Fruit fly (Drosophila melanogaster): Measurements from ENCODE around the gene Snx17.

DNA sequence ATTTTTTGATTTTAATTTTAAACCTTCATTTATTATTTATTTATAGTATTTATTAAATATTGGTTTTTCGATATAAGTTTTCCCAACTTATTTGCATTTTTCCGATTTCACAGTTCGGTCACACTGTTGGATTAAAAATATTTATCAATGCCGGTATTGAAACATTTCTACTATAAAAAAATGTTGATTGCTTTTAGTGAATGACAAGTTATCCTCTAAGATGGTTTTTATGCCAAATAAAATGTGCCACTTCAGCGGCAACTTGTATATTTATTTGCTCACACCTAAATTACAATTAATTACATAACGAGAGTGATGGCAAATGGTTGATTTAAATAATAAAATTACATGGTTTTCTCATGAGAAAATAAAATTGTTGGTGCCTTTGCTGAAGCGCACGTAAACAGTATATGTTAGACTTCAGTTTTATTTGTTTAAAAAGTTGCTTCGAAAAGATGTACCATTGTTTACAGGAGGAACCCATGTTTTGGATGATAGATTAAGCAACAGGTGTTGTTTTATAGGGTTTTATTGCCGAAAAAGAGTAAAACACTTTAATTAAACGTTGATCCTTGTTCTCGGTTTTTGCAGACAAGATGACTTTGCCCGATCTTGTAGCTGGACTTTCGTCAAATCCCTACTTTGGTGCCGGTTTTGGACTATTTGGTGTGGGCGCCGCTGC is 15.9 kb upstream of the Snx17 start, which contains the start of gene Bcs1:
- TF ChIP-seq CG34367 (tag; optimal IDR thresholded peaks at IDR 0.05) (no peak), CG13204 (GFP tag; optimal IDR thresholded peaks at IDR 0.05) (no peak), CG14655 (GFP tag; optimal IDR thresholded peaks at IDR 0.05) (no peak), CG4496 (GFP tag; IDR thresholded peaks at IDR 0.05) (no peak), CG9948 (tag; optimal IDR thresholded peaks at IDR 0.05) (no peak), EcR (GFP tag; optimal IDR thresholded peaks at IDR 0.05) (no peak), CG12605 (GFP tag; IDR thresholded peaks at IDR 0.05) (no peak), CG32121 (GFP tag; IDR thresholded peaks at IDR 0.05) (no peak), CG15710 (tag; optimal IDR thresholded peaks at IDR 0.05) (no peak), Pif1B (GFP tag; optimal IDR thresholded peaks at IDR 0.05) (no peak), CG10348 (GFP tag; IDR thresholded peaks at IDR 0.05) (no peak), CG8301 (tag; optimal IDR thresholded peaks at IDR 0.05) (no peak)

Data from whole organism, pupa.